Worm (Caenorhabditis elegans): ENCODE data around the gene Y53G8B.2.

Gene Y53G8B.2

ce11 chrIII:3112001-3112400, 8.2 kb upstream of the Y53G8B.2 start (continued):
- TF ChIP-seq zfh-2 (GFP tag; conservative IDR thresholded peaks at IDR 0.05) (no peak), xnd-1 (tag; optimal IDR thresholded peaks at IDR 0.05) (peak; percentile 16), B0261.1 (tag; optimal IDR thresholded peaks at IDR 0.05) (peak; percentile 64)

- no peak for TF ChIP-seq ets-4 (GFP tag; optimal IDR thresholded peaks at IDR 0.05)
- TF ChIP-seq unc-130 (GFP tag; optimal IDR thresholded peaks at IDR 0.05), result no peak
- TF ChIP-seq somi-1 (GFP tag; optimal IDR thresholded peaks at IDR 0.05), result no peak
- no peak for TF ChIP-seq Y95B8A.8 (GFP tag; IDR thresholded peaks at IDR 0.05)
- TF ChIP-seq Y79H2A.3 (GFP tag; conservative IDR thresholded peaks at IDR 0.05), result no peak
- no peak for TF ChIP-seq lag-1 (GFP tag; IDR thresholded peaks at IDR 0.05)
- TF ChIP-seq attf-3 (GFP tag; conservative IDR thresholded peaks at IDR 0.05), result no peak
- no peak for TF ChIP-seq egl-44 (GFP tag; IDR thresholded peaks at IDR 0.05)
- no peak for TF ChIP-seq egl-18 (GFP tag; IDR thresholded peaks at IDR 0.05)
- no peak for TF ChIP-seq F22D6.2 (tag; optimal IDR thresholded peaks at IDR 0.05)
- TF ChIP-seq cebp-2 (GFP tag; IDR thresholded peaks at IDR 0.05), result no peak
- TF ChIP-seq nfyb-1 (GFP tag; IDR thresholded peaks at IDR 0.05), result no peak
- TF ChIP-seq ztf-28 (GFP tag; IDR thresholded peaks at IDR 0.05), result no peak
- no peak for TF ChIP-seq lin-40 (tag; optimal IDR thresholded peaks at IDR 0.05)
- TF ChIP-seq chd-7 (tag; optimal IDR thresholded peaks at IDR 0.05), result no peak
- TF ChIP-seq rcor-1 (GFP tag; IDR thresholded peaks at IDR 0.05), result no peak
- TF ChIP-seq ztf-18 (tag; optimal IDR thresholded peaks at IDR 0.05), result no peak
- no peak for TF ChIP-seq ceh-79 (tag; optimal IDR thresholded peaks at IDR 0.05)
- TF ChIP-seq Y53G8AR.9 (GFP tag; conservative IDR thresholded peaks at IDR 0.05), result no peak
Measured at ce11 chrIII:3111534-3111933, 7.8 kb upstream of the Y53G8B.2 start.

- TF ChIP-seq hrde-1 (tag; optimal IDR thresholded peaks at IDR 0.05; ENCODE audit: borderline replicate concordance), result no peak
- TF ChIP-seq zim-3 (tag; optimal IDR thresholded peaks at IDR 0.05), result no peak
- peak; percentile 2 for TF ChIP-seq rpc-1 (optimal IDR thresholded peaks at IDR 0.05)
- TF ChIP-seq rpc-1 (tag; optimal IDR thresholded peaks at IDR 0.05), result peak; percentile 62
- no peak for TF ChIP-seq snpc-3.4 (tag; optimal IDR thresholded peaks at IDR 0.05)
- no peak for TF ChIP-seq rec-8 (tag; optimal IDR thresholded peaks at IDR 0.05)
- no peak for TF ChIP-seq nhr-80 (tag; optimal IDR thresholded peaks at IDR 0.05)
- peak; percentile 59 for TF ChIP-seq tbp1 (GFP tag; optimal IDR thresholded peaks at IDR 0.05)
- no peak for TF ChIP-seq K12H6.12 (tag; optimal IDR thresholded peaks at IDR 0.05)
- no peak for TF ChIP-seq ceh-58 (GFP tag; IDR thresholded peaks at IDR 0.05)
- no peak for TF ChIP-seq attf-6 (GFP tag; IDR thresholded peaks at IDR 0.05)
- TF ChIP-seq egl-18 (GFP tag; IDR thresholded peaks at IDR 0.05), result no peak
- no peak for TF ChIP-seq ceh-40 (GFP tag; IDR thresholded peaks at IDR 0.05)
- peak; percentile 45 for TF ChIP-seq B0261.1 (tag; optimal IDR thresholded peaks at IDR 0.05)
Measured at ce11 chrIII:3110614-3111013, 6.9 kb upstream of the Y53G8B.2 start.

- TF ChIP-seq tbp1 (GFP tag; optimal IDR thresholded peaks at IDR 0.05), result peak; percentile 82
- TF ChIP-seq die-1 (tag; optimal IDR thresholded peaks at IDR 0.05), result peak; percentile 3
- TF ChIP-seq nhr-90 (tag; optimal IDR thresholded peaks at IDR 0.05), result no peak
- no peak for TF ChIP-seq C17E4.6 (GFP tag; IDR thresholded peaks at IDR 0.05)
- no peak for TF ChIP-seq madf-3 (GFP tag; IDR thresholded peaks at IDR 0.05)
- no peak for TF ChIP-seq akir-1 (GFP tag; optimal IDR thresholded peaks at IDR 0.05)
- TF ChIP-seq B0261.1 (tag; optimal IDR thresholded peaks at IDR 0.05), result peak; percentile 56
- peak; percentile 39 for TF ChIP-seq rpc-1 (optimal IDR thresholded peaks at IDR 0.05)
- TF ChIP-seq rpc-1 (tag; optimal IDR thresholded peaks at IDR 0.05), result peak; percentile 66
Measured at ce11 chrIII:3109564-3109963, 5.8 kb upstream of the Y53G8B.2 start.

Measured in whole organism, young adult.